Fruit fly (Drosophila melanogaster) whole organism, embryonic: ENCODE results near the gene SclA.

Experiments used
- Blimp-1 ChIP-seq: fragments of 200-800 bp; sonication (Bioruptor generic); optimal IDR thresholded peaks from 3 replicates; lab custom pipeline; 2018; ENCODE audit warnings: missing biosample characterization, missing genetic modification characterization, mild to moderate bottlenecking, moderate library complexity, missing genetic modification reagents
- CG10366 ChIP-seq: fragments of 200-800 bp; sonication (Bioruptor generic); IDR thresholded peaks from 2 replicates; pipeline ENCODE4 v1.3.6; 2022; ENCODE audit warnings: missing biosample characterization, missing genetic modification characterization
- CG11695 ChIP-seq: fragments of 200-800 bp; sonication (Bioruptor generic); IDR thresholded peaks from 3 replicates; pipeline ENCODE4 v1.3.6; 2022; ENCODE audit warnings: missing biosample characterization, missing genetic modification characterization
- CG1603 ChIP-seq: fragments of 200-800 bp; sonication (Bioruptor generic); optimal IDR thresholded peaks from 2 replicates; lab custom pipeline; 2019; ENCODE audit warnings: missing biosample characterization, mild to moderate bottlenecking, missing genetic modification characterization, moderate library complexity
- CG16813 ChIP-seq: fragments of 200-800 bp; sonication (Bioruptor generic); IDR thresholded peaks from 3 replicates; pipeline ENCODE4 v1.3.6; 2022; ENCODE audit warnings: missing biosample characterization, missing genetic modification characterization; ENCODE audit not compliant: partially characterized antibody
- CG17385 ChIP-seq: fragments of 200-800 bp; sonication (Bioruptor generic); optimal IDR thresholded peaks from 3 replicates; lab custom pipeline; 2018; ENCODE audit warnings: missing biosample characterization, mild to moderate bottlenecking, missing genetic modification characterization
- CG30020 ChIP-seq: fragments of 200-800 bp; optimal IDR thresholded peaks from 2 replicates; lab custom pipeline; 2019; ENCODE audit warnings: missing biosample characterization, mild to moderate bottlenecking, missing genetic modification characterization, moderate library complexity
- CG30431 ChIP-seq: fragments of 200-800 bp; sonication (Bioruptor generic); optimal IDR thresholded peaks from 2 replicates; lab custom pipeline; 2017; ENCODE audit warnings: missing biosample characterization, missing genetic modification characterization
- CG32767 ChIP-seq: fragments of 200-800 bp; sonication (Bioruptor generic); IDR thresholded peaks from 2 replicates; pipeline ENCODE4 v1.3.6; 2022; ENCODE audit warnings: missing biosample characterization, missing genetic modification characterization
- CG33213 ChIP-seq: fragments of 200-800 bp; sonication (Bioruptor generic); optimal IDR thresholded peaks from 3 replicates; lab custom pipeline; 2016; ENCODE audit warnings: missing biosample characterization, missing genetic modification characterization
- CG4854 ChIP-seq: fragments of 200-800 bp; sonication (Bioruptor generic); optimal IDR thresholded peaks from 2 replicates; lab custom pipeline; 2016; ENCODE audit warnings: missing biosample characterization, missing genetic modification characterization, inconsistent platforms
- CG6272 ChIP-seq: fragments of 200-800 bp; sonication (Bioruptor generic); IDR thresholded peaks from 2 replicates; pipeline ENCODE4 v1.3.6; 2022; ENCODE audit warnings: missing biosample characterization, missing genetic modification characterization
- CG7987 ChIP-seq: fragments of 200-800 bp; sonication (Bioruptor generic); optimal IDR thresholded peaks from 2 replicates; lab custom pipeline; 2018; ENCODE audit warnings: missing biosample characterization, mild to moderate bottlenecking, missing genetic modification characterization, moderate library complexity
- CG8924 ChIP-seq: fragments of 200-800 bp; optimal IDR thresholded peaks from 3 replicates; lab custom pipeline; 2019; ENCODE audit warnings: missing biosample characterization, mild to moderate bottlenecking, missing genetic modification characterization, moderate library complexity
- D19A ChIP-seq: fragments of 200-800 bp; optimal IDR thresholded peaks from 3 replicates; lab custom pipeline; 2019; ENCODE audit warnings: missing biosample characterization, mild to moderate bottlenecking, missing genetic modification characterization, moderate library complexity
- Fer3 ChIP-seq: fragments of 200-800 bp; sonication (Bioruptor generic); optimal IDR thresholded peaks from 2 replicates; lab custom pipeline; 2018; ENCODE audit warnings: missing biosample characterization, mild to moderate bottlenecking, missing genetic modification characterization, moderate library complexity
- Hmr ChIP-seq: fragments of 200-800 bp; sonication (Bioruptor generic); optimal IDR thresholded peaks from 3 replicates; lab custom pipeline; 2017; ENCODE audit warnings: mild to moderate bottlenecking, missing biosample characterization, missing genetic modification reagents, missing genetic modification characterization
- Hr78 ChIP-seq, 2 experiments: fragments of 200-800 bp in 1 of 2; fragments of >200 bp in 1 of 2; sonication (Bioruptor generic) in 1 of 2; optimal IDR thresholded peaks; 2 replicates each; lab custom pipeline; 2017 to 2019; ENCODE audit warnings: missing biosample characterization in 2 of 2, missing genetic modification characterization in 2 of 2, mild to moderate bottlenecking in 1 of 2, moderate library complexity in 1 of 2
- MTF-1 ChIP-seq: fragments of 200-800 bp; sonication (Bioruptor generic); optimal IDR thresholded peaks from 2 replicates; lab custom pipeline; 2018; ENCODE audit warnings: missing biosample characterization, mild to moderate bottlenecking, missing genetic modification characterization, borderline replicate concordance
- NFAT ChIP-seq: fragments of 200-800 bp; sonication (Bioruptor generic); IDR thresholded peaks from 2 replicates; pipeline ENCODE4 v1.3.6; 2022; ENCODE audit warnings: missing biosample characterization, missing genetic modification characterization
- Oli ChIP-seq: fragments of 200-800 bp; sonication (Bioruptor generic); optimal IDR thresholded peaks from 2 replicates; lab custom pipeline; 2018; ENCODE audit warnings: missing biosample characterization, mild to moderate bottlenecking, missing genetic modification characterization, moderate library complexity
- Sox102F ChIP-seq: fragments of 200-800 bp; sonication (Bioruptor generic); optimal IDR thresholded peaks from 2 replicates; lab custom pipeline; 2018; ENCODE audit warnings: missing biosample characterization, mild to moderate bottlenecking, missing genetic modification characterization, moderate library complexity
- abd-A ChIP-seq: fragments of 200-800 bp; sonication (Bioruptor generic); optimal IDR thresholded peaks from 3 replicates; lab custom pipeline; 2019; ENCODE audit warnings: missing biosample characterization, mild to moderate bottlenecking, missing genetic modification characterization, moderate library complexity
- da ChIP-seq: fragments of 200-800 bp; sonication (Bioruptor generic); optimal IDR thresholded peaks from 2 replicates; lab custom pipeline; 2016; ENCODE audit warnings: missing biosample characterization, missing genetic modification characterization
- gem ChIP-seq: fragments of 200-800 bp; sonication (Bioruptor generic); optimal IDR thresholded peaks from 2 replicates; lab custom pipeline; 2019; ENCODE audit warnings: missing biosample characterization, mild to moderate bottlenecking, missing genetic modification characterization, moderate library complexity
- grau ChIP-seq: fragments of 200-800 bp; optimal IDR thresholded peaks from 3 replicates; lab custom pipeline; 2019; ENCODE audit warnings: missing biosample characterization, mild to moderate bottlenecking, missing genetic modification characterization, moderate library complexity
- kah ChIP-seq: fragments of 200-800 bp; sonication (Bioruptor generic); optimal IDR thresholded peaks from 2 replicates; lab custom pipeline; 2018; ENCODE audit warnings: missing biosample characterization, mild to moderate bottlenecking, missing genetic modification characterization
- klu ChIP-seq: fragments of 200-800 bp; sonication (Bioruptor generic); IDR thresholded peaks from 2 replicates; pipeline ENCODE4 v1.3.6; 2022; ENCODE audit warnings: missing biosample characterization, missing genetic modification characterization
- kni ChIP-seq: fragments of 200-800 bp; sonication (Bioruptor generic); optimal IDR thresholded peaks from 3 replicates; lab custom pipeline; 2017; ENCODE audit warnings: mild to moderate bottlenecking, missing biosample characterization, missing genetic modification reagents, missing genetic modification characterization
- mam ChIP-seq: fragments of 200-800 bp; sonication (Bioruptor generic); optimal IDR thresholded peaks from 3 replicates; lab custom pipeline; 2016; ENCODE audit warnings: missing biosample characterization, missing genetic modification characterization
- row ChIP-seq: fragments of 200-800 bp; sonication (Bioruptor generic); IDR thresholded peaks from 3 replicates; pipeline ENCODE4 v1.3.6; 2022; ENCODE audit warnings: missing biosample characterization, missing genetic modification characterization
- slp2 ChIP-seq: fragments of 200-800 bp; sonication (Bioruptor generic); optimal IDR thresholded peaks from 2 replicates; lab custom pipeline; 2016; ENCODE audit warnings: missing biosample characterization, missing genetic modification characterization
- vvl ChIP-seq: fragments of 200-800 bp; sonication (Bioruptor generic); IDR thresholded peaks from 2 replicates; pipeline ENCODE4 v1.3.6; 2022; ENCODE audit warnings: missing biosample characterization, missing genetic modification characterization
- wor ChIP-seq: fragments of 200-800 bp; sonication (Bioruptor generic); IDR thresholded peaks from 2 replicates; pipeline ENCODE4 v1.3.6; 2022; ENCODE audit warnings: missing biosample characterization, missing genetic modification characterization
- zf30C ChIP-seq: fragments of 200-800 bp; sonication (Bioruptor generic); optimal IDR thresholded peaks from 3 replicates; lab custom pipeline; 2018; ENCODE audit warnings: missing biosample characterization, mild to moderate bottlenecking, missing genetic modification characterization
- zfh1 ChIP-seq: fragments of 200-800 bp; sonication (Bioruptor generic); IDR thresholded peaks from 3 replicates; pipeline ENCODE4 v1.3.6; 2022; ENCODE audit warnings: missing biosample characterization, missing genetic modification characterization

SclA gene

dm6 chr2L:16801578-16802152 lies 36.1 kb upstream of the SclA start (continued):
- TF ChIP-seq grau (tag; lab: Kevin White, UChicago) = no peak

- no peak for TF ChIP-seq Oli
- no peak for TF ChIP-seq klu (GFP tag; lab: Robert Waterston, UW)
- no peak for TF ChIP-seq Hr78 (GFP tag; optimal IDR thresholded peaks at IDR 0.05; lab: Kevin White, UChicago)
- no peak for TF ChIP-seq zfh1 (GFP tag; lab: Robert Waterston, UW)
- TF ChIP-seq zf30C (GFP tag; lab: Kevin White, UChicago) = no peak
- no peak for TF ChIP-seq CG30020
- peak; percentile 30; the same call in 2 of the 3 replicates for TF ChIP-seq row (GFP tag; lab: Robert Waterston, UW)
- no peak for TF ChIP-seq CG1603
- TF ChIP-seq CG30431 = no peak
- no peak for TF ChIP-seq CG8924 (tag; lab: Kevin White, UChicago)
- TF ChIP-seq CG4854 = no peak
- TF ChIP-seq NFAT (GFP tag; lab: Robert Waterston, UW) = no peak
- TF ChIP-seq gem (tag; lab: Kevin White, UChicago) = peak; percentile 31
- TF ChIP-seq Sox102F (GFP tag; lab: Kevin White, UChicago) = peak; percentile 5
- TF ChIP-seq CG16813 (GFP tag; lab: Robert Waterston, UW) = no peak
- no peak for TF ChIP-seq da (GFP tag; lab: Kevin White, UChicago)
These were observed 34.1 kb upstream of the SclA start for dm6 chr2L:16803638-16804037.

- TF ChIP-seq vvl (GFP tag; lab: Robert Waterston, UW) = peak; percentile 20; the same call in 1 of the 2 replicates
- no peak for TF ChIP-seq kah (GFP tag; lab: Kevin White, UChicago)
- no peak for TF ChIP-seq CG32767 (GFP tag; lab: Robert Waterston, UW)
- TF ChIP-seq kni = peak; percentile 41
- peak; percentile 80 for TF ChIP-seq D19A (tag; lab: Kevin White, UChicago)
- TF ChIP-seq Blimp-1 (GFP tag; lab: Kevin White, UChicago) = peak; percentile 82
- TF ChIP-seq, all 482 proteins: peak for 4
These were observed 33.3 kb upstream of the SclA start, which contains the start of gene CG13272 for dm6 chr2L:16804376-16804934. CG13272 (plus strand) TSS chr2L:16804884.

- TF ChIP-seq CG10366 (GFP tag; lab: Robert Waterston, UW) = no peak
- no peak for TF ChIP-seq mam (GFP tag; lab: Kevin White, UChicago)
- no peak for TF ChIP-seq CG33213
- TF ChIP-seq CG11695 = no peak
- no peak for TF ChIP-seq MTF-1 (GFP tag; lab: Kevin White, UChicago)
- no peak for TF ChIP-seq CG4854
- TF ChIP-seq wor (GFP tag; lab: Robert Waterston, UW) = no peak
- TF ChIP-seq abd-A (tag; lab: Kevin White, UChicago) = no peak
- no peak for TF ChIP-seq CG7987 (GFP tag; lab: Kevin White, UChicago)
- no peak for TF ChIP-seq Fer3 (tag; lab: Kevin White, UChicago)
- no peak for TF ChIP-seq CG6272 (GFP tag; lab: Robert Waterston, UW)
- TF ChIP-seq row (GFP tag; lab: Robert Waterston, UW) = no peak
- no peak for TF ChIP-seq slp2 (GFP tag; lab: Kevin White, UChicago)
- no peak for TF ChIP-seq Hmr (GFP tag; lab: Kevin White, UChicago)
- no peak for TF ChIP-seq CG17385 (GFP tag; lab: Kevin White, UChicago)
These were observed 29.0 kb upstream of the SclA start for dm6 chr2L:16808752-16809151.
